Fruit fly (Drosophila melanogaster) whole organism, embryonic: Measurements from ENCODE around the gene cactin.

Source experiments
- Aef1 ChIP-seq: fragments of 200-800 bp; sonication (Bioruptor generic); IDR thresholded peaks from 3 replicates; pipeline ENCODE4 v1.3.6; 2022; ENCODE audit warnings: missing biosample characterization, missing genetic modification characterization
- Atf-2 ChIP-seq: fragments of 200-800 bp; sonication (Bioruptor generic); optimal IDR thresholded peaks from 2 replicates; lab custom pipeline; 2016; ENCODE audit warnings: missing biosample characterization, missing genetic modification characterization
- BEAF-32 ChIP-seq: fragments of 200-800 bp; sonication (Bioruptor generic); optimal IDR thresholded peaks from 3 replicates; lab custom pipeline; 2017; ENCODE audit warnings: missing biosample characterization, missing genetic modification characterization, mild to moderate bottlenecking, moderate library complexity, missing genetic modification reagents
- Bteb2 ChIP-seq: fragments of 200-800 bp; sonication (Bioruptor generic); optimal IDR thresholded peaks from 2 replicates; lab custom pipeline; 2016; ENCODE audit warnings: missing biosample characterization, missing genetic modification characterization
- CG10979 ChIP-seq: fragments of 200-800 bp; sonication (Bioruptor generic); optimal IDR thresholded peaks from 2 replicates; lab custom pipeline; 2018; ENCODE audit warnings: missing biosample characterization, mild to moderate bottlenecking, missing genetic modification characterization, moderate library complexity
- CG11247 ChIP-seq: fragments of 200-800 bp; sonication (Bioruptor generic); IDR thresholded peaks from 2 replicates; pipeline ENCODE4 v1.3.6; 2022; ENCODE audit warnings: missing biosample characterization, missing genetic modification characterization
- CG1233 ChIP-seq: fragments of 200-800 bp; sonication (Bioruptor generic); optimal IDR thresholded peaks from 4 replicates; lab custom pipeline; 2018; ENCODE audit warnings: missing biosample characterization, mild to moderate bottlenecking, missing genetic modification characterization
- CG13624 ChIP-seq: fragments of 200-800 bp; sonication (Bioruptor generic); optimal IDR thresholded peaks from 2 replicates; lab custom pipeline; 2016; ENCODE audit warnings: missing biosample characterization, missing genetic modification characterization
- CG13894 ChIP-seq: fragments of 200-800 bp; sonication (Bioruptor generic); optimal IDR thresholded peaks from 3 replicates; lab custom pipeline; 2018; ENCODE audit warnings: missing biosample characterization, mild to moderate bottlenecking, missing genetic modification characterization, moderate library complexity
- CG14441 ChIP-seq: fragments of 200-800 bp; sonication (Bioruptor generic); IDR thresholded peaks from 2 replicates; pipeline ENCODE4 v1.3.6; 2022; ENCODE audit warnings: missing biosample characterization, missing genetic modification characterization
- CG15479 ChIP-seq: fragments of 200-800 bp; sonication (Bioruptor generic); optimal IDR thresholded peaks from 3 replicates; lab custom pipeline; 2019; ENCODE audit warnings: missing biosample characterization, mild to moderate bottlenecking, missing genetic modification characterization, moderate library complexity
- CG16779 ChIP-seq: fragments of 200-800 bp; sonication (Bioruptor generic); IDR thresholded peaks from 2 replicates; pipeline ENCODE4 v1.3.6; 2022; ENCODE audit warnings: missing biosample characterization, missing genetic modification characterization
- CG16815 ChIP-seq: fragments of 200-800 bp; sonication (Bioruptor generic); optimal IDR thresholded peaks from 3 replicates; lab custom pipeline; 2017; ENCODE audit warnings: missing biosample characterization, mild to moderate bottlenecking, missing genetic modification characterization
- CG17328 ChIP-seq: fragments of 200-800 bp; sonication (Bioruptor generic); IDR thresholded peaks from 2 replicates; pipeline ENCODE4 v1.3.6; 2022; ENCODE audit warnings: missing biosample characterization, missing genetic modification characterization
- CG17385 ChIP-seq: fragments of 200-800 bp; sonication (Bioruptor generic); optimal IDR thresholded peaks from 3 replicates; lab custom pipeline; 2018; ENCODE audit warnings: missing biosample characterization, mild to moderate bottlenecking, missing genetic modification characterization
- CG17568 ChIP-seq: fragments of 200-800 bp; sonication (Bioruptor generic); optimal IDR thresholded peaks from 2 replicates; lab custom pipeline; 2018; ENCODE audit warnings: missing biosample characterization, mild to moderate bottlenecking, missing genetic modification characterization, moderate library complexity
- CG2120 ChIP-seq: fragments of 200-800 bp; sonication (Bioruptor generic); optimal IDR thresholded peaks from 3 replicates; lab custom pipeline; 2016; ENCODE audit warnings: missing biosample characterization, missing genetic modification characterization
- CG31365 ChIP-seq: fragments of 200-800 bp; sonication (Bioruptor generic); optimal IDR thresholded peaks from 2 replicates; lab custom pipeline; 2018; ENCODE audit warnings: missing biosample characterization, mild to moderate bottlenecking, missing genetic modification characterization
- CG6791 ChIP-seq: fragments of 200-800 bp; sonication (Bioruptor generic); IDR thresholded peaks from 3 replicates; pipeline ENCODE4 v1.3.6; 2022; ENCODE audit warnings: missing biosample characterization, missing genetic modification characterization; ENCODE audit not compliant: partially characterized antibody
- CG7839 ChIP-seq: fragments of 200-800 bp; sonication (Bioruptor generic); optimal IDR thresholded peaks from 3 replicates; lab custom pipeline; 2018; ENCODE audit warnings: missing biosample characterization, mild to moderate bottlenecking, missing genetic modification characterization, moderate library complexity
- CG8290 ChIP-seq, 3 experiments: fragments of 200-800 bp; sonication (Bioruptor generic); optimal IDR thresholded peaks; 2 replicates each; lab custom pipeline; 2016 to 2019; ENCODE audit warnings: missing biosample characterization in 3 of 3, missing genetic modification characterization in 3 of 3, mild to moderate bottlenecking in 2 of 3, moderate library complexity in 1 of 3
- CG9932 ChIP-seq: fragments of 200-800 bp; sonication (Bioruptor generic); IDR thresholded peaks from 2 replicates; pipeline ENCODE4 v1.3.6; 2022; ENCODE audit warnings: missing biosample characterization, missing genetic modification characterization
- Fer1 ChIP-seq: fragments of 200-800 bp; sonication (Bioruptor generic); optimal IDR thresholded peaks from 2 replicates; lab custom pipeline; 2017; ENCODE audit warnings: missing biosample characterization, mild to moderate bottlenecking, missing genetic modification characterization
- Gsc ChIP-seq: fragments of 200-800 bp; sonication (Bioruptor generic); IDR thresholded peaks from 2 replicates; pipeline ENCODE4 v1.3.6; 2022; ENCODE audit warnings: missing biosample characterization, missing genetic modification characterization
- HmgZ ChIP-seq: fragments of 200-800 bp; sonication (Bioruptor generic); optimal IDR thresholded peaks from 2 replicates; lab custom pipeline; 2018; ENCODE audit warnings: missing biosample characterization, mild to moderate bottlenecking, missing genetic modification characterization
- Lpt ChIP-seq: fragments of >200 bp; optimal IDR thresholded peaks from 2 replicates; lab custom pipeline; 2018; ENCODE audit warnings: missing biosample characterization, missing genetic modification characterization
- MBD-R2 ChIP-seq: fragments of 200-800 bp; sonication (Bioruptor generic); IDR thresholded peaks from 2 replicates; pipeline ENCODE4 v1.3.6; 2022; ENCODE audit warnings: missing biosample characterization, missing genetic modification characterization
- Mes4 ChIP-seq: fragments of 200-800 bp; sonication (Bioruptor generic); optimal IDR thresholded peaks from 2 replicates; lab custom pipeline; 2016; ENCODE audit warnings: missing biosample characterization, missing genetic modification characterization
- NK7.1 ChIP-seq: fragments of 200-800 bp; sonication (Bioruptor generic); optimal IDR thresholded peaks from 3 replicates; lab custom pipeline; 2016; ENCODE audit warnings: missing biosample characterization, missing genetic modification characterization
- Opbp ChIP-seq: fragments of 200-800 bp; sonication (Bioruptor generic); IDR thresholded peaks from 3 replicates; pipeline ENCODE4 v1.3.6; 2022; ENCODE audit warnings: missing biosample characterization, missing genetic modification characterization; ENCODE audit not compliant: partially characterized antibody
- Sry-β ChIP-seq: fragments of 200-800 bp; sonication (Bioruptor generic); optimal IDR thresholded peaks from 2 replicates; lab custom pipeline; 2018; ENCODE audit warnings: missing biosample characterization, mild to moderate bottlenecking, missing genetic modification characterization, moderate library complexity
- Xbp1 ChIP-seq: fragments of 200-800 bp; sonication (Bioruptor generic); optimal IDR thresholded peaks from 3 replicates; lab custom pipeline; 2016; ENCODE audit warnings: missing biosample characterization, mild to moderate bottlenecking, missing genetic modification characterization
- bigmax ChIP-seq: fragments of 200-800 bp; sonication (Bioruptor generic); optimal IDR thresholded peaks from 2 replicates; lab custom pipeline; 2018; ENCODE audit warnings: missing biosample characterization, mild to moderate bottlenecking, missing genetic modification characterization
- corto ChIP-seq: fragments of 200-800 bp; sonication (Bioruptor generic); optimal IDR thresholded peaks from 2 replicates; lab custom pipeline; 2016; ENCODE audit warnings: missing biosample characterization, mild to moderate bottlenecking, missing genetic modification characterization, moderate library complexity
- cwo ChIP-seq: fragments of 200-800 bp; sonication (Bioruptor generic); optimal IDR thresholded peaks from 3 replicates; lab custom pipeline; 2017; ENCODE audit warnings: missing biosample characterization, missing genetic modification characterization, mild to moderate bottlenecking, moderate library complexity, missing genetic modification reagents
- dimm ChIP-seq: fragments of 200-800 bp; sonication (Bioruptor generic); IDR thresholded peaks from 2 replicates; pipeline ENCODE4 v1.3.6; 2022; ENCODE audit warnings: missing biosample characterization, missing genetic modification characterization
- disco-r ChIP-seq: fragments of 200-800 bp; sonication (Bioruptor generic); optimal IDR thresholded peaks from 2 replicates; lab custom pipeline; 2016; ENCODE audit warnings: missing biosample characterization, missing genetic modification characterization
- gro ChIP-seq: fragments of 200-800 bp; sonication (Bioruptor generic); optimal IDR thresholded peaks from 2 replicates; lab custom pipeline; 2016; ENCODE audit warnings: missing biosample characterization, missing genetic modification characterization
- her ChIP-seq: fragments of 200-800 bp; sonication (Bioruptor generic); optimal IDR thresholded peaks from 2 replicates; lab custom pipeline; 2016; ENCODE audit warnings: missing biosample characterization, missing genetic modification characterization
- hth ChIP-seq: fragments of >200 bp; optimal IDR thresholded peaks from 2 replicates; lab custom pipeline; 2017; ENCODE audit warnings: inconsistent platforms
- kay ChIP-seq: fragments of 200-800 bp; sonication (Bioruptor generic); optimal IDR thresholded peaks from 2 replicates; lab custom pipeline; 2016; ENCODE audit warnings: missing biosample characterization, missing genetic modification characterization
- p53 ChIP-seq: fragments of 200-800 bp; sonication (Bioruptor generic); optimal IDR thresholded peaks from 2 replicates; lab custom pipeline; 2016; ENCODE audit warnings: missing biosample characterization, missing genetic modification characterization
- row ChIP-seq: fragments of 200-800 bp; sonication (Bioruptor generic); IDR thresholded peaks from 3 replicates; pipeline ENCODE4 v1.3.6; 2022; ENCODE audit warnings: missing biosample characterization, missing genetic modification characterization
- slbo ChIP-seq: fragments of 200-800 bp; sonication (Bioruptor generic); IDR thresholded peaks from 2 replicates; pipeline ENCODE4 v1.3.6; 2022; ENCODE audit warnings: missing biosample characterization, missing genetic modification characterization
- sr ChIP-seq: fragments of 200-800 bp; sonication (Bioruptor generic); IDR thresholded peaks from 3 replicates; pipeline ENCODE4 v1.3.6; 2022; ENCODE audit warnings: missing biosample characterization, missing genetic modification characterization
- tap ChIP-seq: fragments of 200-800 bp; optimal IDR thresholded peaks from 3 replicates; lab custom pipeline; 2019; ENCODE audit warnings: missing biosample characterization, mild to moderate bottlenecking, missing genetic modification characterization, moderate library complexity
- wor ChIP-seq: fragments of 200-800 bp; sonication (Bioruptor generic); IDR thresholded peaks from 2 replicates; pipeline ENCODE4 v1.3.6; 2022; ENCODE audit warnings: missing biosample characterization, missing genetic modification characterization
- zf30C ChIP-seq: fragments of 200-800 bp; sonication (Bioruptor generic); optimal IDR thresholded peaks from 3 replicates; lab custom pipeline; 2018; ENCODE audit warnings: missing biosample characterization, mild to moderate bottlenecking, missing genetic modification characterization
- zfh1 ChIP-seq: fragments of 200-800 bp; sonication (Bioruptor generic); IDR thresholded peaks from 3 replicates; pipeline ENCODE4 v1.3.6; 2022; ENCODE audit warnings: missing biosample characterization, missing genetic modification characterization

Gene cactin

DNA sequence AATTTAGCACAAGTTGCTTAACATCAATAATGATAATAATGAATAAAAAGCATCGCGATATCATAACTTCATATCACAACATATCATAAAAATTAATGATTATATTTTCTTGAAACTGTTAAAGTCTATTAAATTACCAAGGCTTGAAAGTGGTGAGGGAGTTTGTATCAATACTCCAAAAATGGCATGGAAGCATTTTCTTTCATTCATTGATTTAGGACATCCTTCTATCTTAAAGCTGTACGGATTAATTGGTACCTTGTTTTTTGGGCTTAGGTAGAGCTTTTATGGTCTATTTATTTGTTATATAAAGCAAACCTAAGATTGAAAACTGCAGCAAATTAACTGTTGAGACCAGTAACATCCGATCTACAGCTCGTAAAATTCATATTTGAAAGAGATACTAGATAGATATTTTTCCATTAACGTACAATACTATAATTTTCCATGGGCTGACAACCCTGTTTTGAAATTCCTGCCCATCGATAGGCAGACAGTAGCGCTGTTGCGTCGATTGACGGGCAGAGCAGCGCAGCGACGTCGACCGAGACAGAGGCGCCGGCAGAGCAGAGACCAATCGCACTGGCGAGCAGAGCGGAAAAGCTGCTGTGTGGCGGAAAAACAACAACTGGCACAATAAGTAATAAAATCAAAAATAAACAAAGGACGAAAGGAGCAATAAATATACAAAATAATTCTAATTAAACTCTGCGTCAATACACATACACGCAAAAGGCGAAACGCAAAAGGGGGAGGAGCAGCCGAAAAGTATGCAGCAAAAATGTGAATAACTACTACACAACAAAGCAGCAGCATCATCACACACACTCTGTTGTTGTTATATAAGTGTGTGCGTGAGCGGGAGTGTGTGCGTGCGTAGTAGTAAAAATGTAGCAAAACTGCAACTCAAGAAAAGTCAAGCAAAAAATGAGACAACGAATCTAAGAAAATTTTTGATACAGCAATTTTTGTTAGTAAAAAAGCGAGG is 9.8 kb downstream of the cactin start, which contains the start of gene CG1695 (continued):
- no peak for TF ChIP-seq Aef1
- no peak for TF ChIP-seq CG8290 (GFP tag; optimal IDR thresholded peaks at IDR 0.05; lab: Kevin White, UChicago)
- peak in 1 of 2 experiments; percentile 51 for TF ChIP-seq CG8290 (tag; optimal IDR thresholded peaks at IDR 0.05; lab: Kevin White, UChicago)
- no peak for TF ChIP-seq Lpt (GFP tag; lab: Kevin White, UChicago)
- peak; percentile 45 for TF ChIP-seq CG2120 (GFP tag; lab: Kevin White, UChicago)
- TF ChIP-seq NK7.1 (GFP tag; lab: Kevin White, UChicago) = no peak
- TF ChIP-seq tap = no peak
- TF ChIP-seq CG13624 = no peak
- no peak for TF ChIP-seq wor
- TF ChIP-seq CG7839 = peak; percentile 32
- TF ChIP-seq hth (lab: Kevin White, UChicago) = no peak
- no peak for TF ChIP-seq CG16815
- TF ChIP-seq CG13894 = no peak
- TF ChIP-seq CG6791 (GFP tag; lab: Robert Waterston, UW) = no peak
- TF ChIP-seq p53 (GFP tag; lab: Kevin White, UChicago) = no peak
- TF ChIP-seq CG1233 (GFP tag; lab: Kevin White, UChicago) = no peak
- TF ChIP-seq dimm (GFP tag; lab: Robert Waterston, UW) = no peak
- TF ChIP-seq CG17385 (GFP tag; lab: Kevin White, UChicago) = peak; percentile 8
- TF ChIP-seq kay (GFP tag; lab: Kevin White, UChicago) = no peak
- no peak for TF ChIP-seq CG31365 (tag; lab: Kevin White, UChicago)
- no peak for TF ChIP-seq CG16779 (GFP tag; lab: Robert Waterston, UW)
- TF ChIP-seq slbo (GFP tag; lab: Robert Waterston, UW) = peak; percentile 50; the same call in 1 of the 2 replicates
- no peak for TF ChIP-seq CG15479 (GFP tag; lab: Kevin White, UChicago)
- peak; percentile 2 for TF ChIP-seq CG10979 (tag; lab: Kevin White, UChicago)
- TF ChIP-seq Opbp (GFP tag; lab: Robert Waterston, UW) = no peak
- peak; percentile 23; the same call in 1 of the 2 replicates for TF ChIP-seq CG9932
- no peak for TF ChIP-seq Fer1 (GFP tag; lab: Kevin White, UChicago)
- no peak for TF ChIP-seq CG14441 (GFP tag; lab: Robert Waterston, UW)
- no peak; the same call in 1 of the 2 replicates for TF ChIP-seq MBD-R2 (GFP tag; lab: Robert Waterston, UW)
- no peak for TF ChIP-seq Mes4 (GFP tag; lab: Kevin White, UChicago)
- no peak for TF ChIP-seq disco-r
- TF ChIP-seq CG17328 (GFP tag; lab: Robert Waterston, UW) = no peak
- no peak for TF ChIP-seq Bteb2
- TF ChIP-seq sr (GFP tag; lab: Robert Waterston, UW) = no peak
- no peak for TF ChIP-seq bigmax (GFP tag; lab: Kevin White, UChicago)
- no peak for TF ChIP-seq Atf-2 (GFP tag; lab: Kevin White, UChicago)
- no peak for TF ChIP-seq cwo (GFP tag; lab: Kevin White, UChicago)
- no peak for TF ChIP-seq Sry-β (GFP tag; lab: Kevin White, UChicago)
- no peak for TF ChIP-seq CG17568
- peak; percentile 42 for TF ChIP-seq BEAF-32 (GFP tag; lab: Kevin White, UChicago)
- no peak for TF ChIP-seq zf30C (GFP tag; lab: Kevin White, UChicago)
- no peak for TF ChIP-seq corto
- TF ChIP-seq gro (GFP tag; lab: Kevin White, UChicago) = no peak
- TF ChIP-seq her (GFP tag; lab: Kevin White, UChicago) = no peak
- TF ChIP-seq row (GFP tag; lab: Robert Waterston, UW) = peak; percentile 60
- TF ChIP-seq HmgZ (tag; lab: Kevin White, UChicago) = no peak
- TF ChIP-seq zfh1 = no peak
- no peak for TF ChIP-seq Gsc (GFP tag; lab: Robert Waterston, UW)
- peak; percentile 18 for TF ChIP-seq Xbp1 (GFP tag; lab: Kevin White, UChicago)
- no peak for TF ChIP-seq CG11247
